Worm (Caenorhabditis elegans): ENCODE results near the gene F20A1.4.

ce11 chrV:6987673-6988072 is 34.0 kb downstream of the F20A1.4 start, which contains the start of gene nhr-139:
- no peak for TF ChIP-seq W03F9.2 (tag; optimal IDR thresholded peaks at IDR 0.05)
- TF ChIP-seq dao-5 (tag; optimal IDR thresholded peaks at IDR 0.05): no peak
